Fruit fly (Drosophila melanogaster): ENCODE data around the gene bip1.

The bip1 gene

DNA sequence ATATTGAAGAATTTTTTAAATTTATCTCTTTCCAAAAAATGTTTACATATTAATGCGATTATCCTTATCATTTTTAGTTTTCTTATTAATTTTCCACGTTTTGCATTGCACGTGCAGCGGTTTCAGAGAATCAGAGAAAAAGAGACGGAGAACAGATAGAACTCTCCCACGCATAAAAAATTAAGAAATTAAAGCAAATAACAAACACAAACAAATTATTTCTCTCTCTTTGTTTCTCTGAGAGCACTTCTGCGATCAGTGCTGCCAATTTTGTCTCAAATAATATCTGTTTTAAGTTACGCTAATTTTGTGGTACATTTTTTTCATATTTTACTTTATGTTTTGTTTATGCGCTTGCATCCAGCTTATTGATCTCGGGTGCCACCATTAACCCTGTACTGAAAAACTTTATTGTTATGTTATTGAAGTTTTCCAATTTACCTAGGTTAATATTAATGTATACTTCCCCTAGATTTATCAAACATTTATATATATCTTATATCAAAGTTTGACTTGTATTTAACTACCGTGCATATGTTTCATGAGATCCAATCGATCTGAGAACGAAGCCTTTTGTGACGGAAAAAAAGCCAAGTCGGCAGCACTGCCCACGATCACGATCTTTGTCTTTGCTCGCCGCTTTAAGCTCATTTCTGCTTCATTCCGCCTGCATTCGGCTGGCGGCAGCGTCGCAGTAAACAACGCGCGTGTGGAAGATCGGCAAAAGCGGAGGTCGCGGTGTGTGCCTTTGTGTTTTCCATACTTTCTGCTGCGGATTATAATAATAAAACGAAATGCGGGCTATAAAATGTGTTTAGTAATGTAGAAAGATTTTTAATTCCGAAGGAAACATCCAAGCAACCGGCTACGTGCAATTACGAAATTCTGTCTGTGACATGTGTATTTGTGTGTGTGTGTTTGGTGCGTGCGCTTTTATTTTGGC is 5.0 kb upstream of the bip1 start, which contains the start of gene Sarm:
Sarm (plus strand) TSS at position 661 of the 943 bp plus-strand sequence.
- TF ChIP-seq insv (optimal IDR thresholded peaks at IDR 0.05) = no peak
- no peak for TF ChIP-seq psq (optimal IDR thresholded peaks at IDR 0.05)

- no peak for TF ChIP-seq h (optimal IDR thresholded peaks at IDR 0.05)
- TF ChIP-seq insv (optimal IDR thresholded peaks at IDR 0.05) = no peak
- no peak for TF ChIP-seq psq (optimal IDR thresholded peaks at IDR 0.05)
- TF ChIP-seq ttk (optimal IDR thresholded peaks at IDR 0.05) = no peak
- no peak for TF ChIP-seq Myc (optimal IDR thresholded peaks at IDR 0.05)
These were observed 1.2 kb upstream of the bip1 start for dm6 chr3L:8059627-8060166.

DNA sequence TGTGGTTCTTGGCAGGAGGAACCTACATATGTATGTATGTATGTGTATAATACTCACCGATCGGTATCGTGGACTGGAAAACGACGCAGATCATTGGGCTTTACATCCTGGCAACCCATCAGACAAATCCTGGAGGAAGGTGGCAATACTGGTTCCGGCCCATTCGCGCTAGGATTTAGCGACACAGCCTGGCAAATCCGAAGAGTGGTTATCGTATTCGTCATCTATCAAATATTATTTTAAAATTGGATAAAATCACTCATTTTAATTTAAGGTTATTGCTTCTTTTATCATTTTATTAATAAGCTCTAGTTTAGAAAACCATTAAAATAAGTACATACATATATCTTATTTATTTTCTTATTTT is 707 bp downstream of the bip1 start:
- TF ChIP-seq ttk (optimal IDR thresholded peaks at IDR 0.05) (no peak), h (optimal IDR thresholded peaks at IDR 0.05) (no peak), Myc (optimal IDR thresholded peaks at IDR 0.05) (no peak), insv (optimal IDR thresholded peaks at IDR 0.05) (no peak), psq (optimal IDR thresholded peaks at IDR 0.05) (no peak), Sin3A (optimal IDR thresholded peaks at IDR 0.05) (no peak)

DNA sequence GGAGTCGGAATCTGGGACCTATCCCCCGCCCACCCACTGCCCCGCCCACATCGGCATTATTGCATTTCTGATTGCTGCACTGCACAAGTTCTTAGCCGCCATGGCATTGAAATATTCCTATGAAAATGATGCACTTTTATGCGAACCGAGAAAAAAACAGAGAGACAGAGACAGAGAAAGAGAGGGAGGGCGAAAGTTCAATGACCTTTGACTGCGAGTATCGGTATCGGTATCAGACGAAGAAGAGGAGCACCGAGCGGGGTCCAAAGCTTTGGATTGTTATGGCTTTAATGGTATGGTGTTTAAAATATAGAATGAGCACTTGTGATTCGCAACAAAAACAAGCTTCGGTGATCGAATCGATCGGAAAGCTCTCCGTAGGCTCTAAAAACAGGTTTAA is 1.1 kb downstream of the bip1 start:
- no peak for TF ChIP-seq ttk (optimal IDR thresholded peaks at IDR 0.05)
- no peak for TF ChIP-seq Sin3A (optimal IDR thresholded peaks at IDR 0.05)
- no peak for TF ChIP-seq h (optimal IDR thresholded peaks at IDR 0.05)
- TF ChIP-seq Myc (optimal IDR thresholded peaks at IDR 0.05) = no peak
- no peak for TF ChIP-seq psq (optimal IDR thresholded peaks at IDR 0.05)
- TF ChIP-seq insv (optimal IDR thresholded peaks at IDR 0.05) = no peak

DNA sequence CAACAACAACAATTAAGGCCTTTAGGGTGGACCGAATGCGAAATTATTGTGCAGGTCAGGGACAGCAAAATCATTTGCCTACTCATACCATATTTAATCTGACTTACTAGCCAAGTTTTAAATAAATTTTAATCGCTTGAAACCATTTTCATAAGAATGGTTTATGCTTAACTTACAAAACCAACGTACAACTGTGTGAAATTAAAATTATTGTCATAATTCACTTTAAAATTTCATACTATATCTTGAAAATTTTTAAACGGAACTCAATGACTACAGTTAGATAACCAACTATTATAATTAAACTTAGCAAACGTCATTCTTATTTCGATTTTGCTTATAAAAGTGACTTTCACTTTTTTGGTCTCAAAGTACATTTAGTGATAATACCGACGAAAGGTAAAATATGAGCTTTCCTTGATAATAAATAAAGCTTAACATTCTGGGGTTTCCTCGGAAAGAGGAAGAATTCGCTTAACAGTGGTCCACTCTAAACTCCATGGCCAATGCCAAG is 1.7 kb downstream of the bip1 start:
- TF ChIP-seq h (optimal IDR thresholded peaks at IDR 0.05) (no peak), insv (optimal IDR thresholded peaks at IDR 0.05) (no peak), Myc (optimal IDR thresholded peaks at IDR 0.05) (no peak), Sin3A (optimal IDR thresholded peaks at IDR 0.05) (no peak), ttk (optimal IDR thresholded peaks at IDR 0.05) (no peak), psq (optimal IDR thresholded peaks at IDR 0.05) (no peak)

DNA sequence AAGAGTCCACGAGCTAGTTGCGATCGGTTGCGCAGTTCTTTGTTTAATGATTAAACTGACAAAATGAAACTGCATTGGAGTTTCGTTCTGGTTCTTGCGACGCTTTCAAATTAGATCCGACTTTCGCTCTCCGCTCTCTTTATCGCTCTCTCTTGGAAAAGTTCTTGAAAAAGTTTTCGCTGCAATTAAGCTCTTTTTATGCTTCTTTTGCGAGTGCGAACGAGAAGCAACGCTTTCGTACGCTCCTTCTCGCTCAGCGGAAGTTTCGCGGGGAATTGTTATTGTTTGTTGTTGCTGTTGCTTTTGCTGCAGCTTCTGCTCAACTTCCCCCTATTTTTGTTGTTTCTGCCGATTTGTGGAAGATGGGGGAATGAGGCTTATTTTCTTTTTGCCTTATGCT is 2.2 kb downstream of the bip1 start:
- no peak for TF ChIP-seq Myc (optimal IDR thresholded peaks at IDR 0.05)
- TF ChIP-seq insv (optimal IDR thresholded peaks at IDR 0.05) = no peak
- no peak for TF ChIP-seq psq (optimal IDR thresholded peaks at IDR 0.05)
- no peak for TF ChIP-seq Sin3A (optimal IDR thresholded peaks at IDR 0.05)
- no peak for TF ChIP-seq ttk (optimal IDR thresholded peaks at IDR 0.05)

DNA sequence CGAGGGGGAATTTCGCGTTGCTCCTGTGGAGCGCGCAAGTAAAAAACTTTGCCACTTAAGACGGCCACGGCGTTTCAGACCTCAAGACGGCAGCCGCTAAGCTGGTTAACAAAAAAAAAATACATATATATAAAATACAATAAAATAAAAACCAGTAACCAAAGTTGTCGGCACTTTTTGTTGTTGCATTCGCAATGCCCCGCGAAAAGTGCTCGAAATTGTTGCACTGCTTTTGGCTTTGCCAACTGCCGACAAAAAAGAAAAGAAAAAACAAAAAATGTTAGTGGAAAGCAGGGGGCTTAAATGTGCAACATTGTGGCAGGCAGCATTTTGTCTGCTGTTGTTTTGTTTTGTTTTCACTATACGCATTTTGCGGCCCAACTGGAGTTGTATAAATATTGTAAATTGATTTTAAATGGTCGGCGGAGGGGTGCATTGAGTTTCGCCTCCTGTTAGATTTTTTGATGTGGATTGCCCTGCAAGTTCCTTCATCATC is 13.6 kb downstream of the bip1 start:
- TF ChIP-seq Myc (optimal IDR thresholded peaks at IDR 0.05) (no peak), psq (optimal IDR thresholded peaks at IDR 0.05) (no peak), h (optimal IDR thresholded peaks at IDR 0.05) (no peak), Sin3A (optimal IDR thresholded peaks at IDR 0.05) (no peak), ttk (optimal IDR thresholded peaks at IDR 0.05) (no peak), insv (optimal IDR thresholded peaks at IDR 0.05) (no peak)

dm6 chr3L:8043622-8044021 is 14.9 kb downstream of the bip1 start:
- no peak for TF ChIP-seq psq (optimal IDR thresholded peaks at IDR 0.05)
- TF ChIP-seq Sin3A (optimal IDR thresholded peaks at IDR 0.05) = no peak
- no peak for TF ChIP-seq h (optimal IDR thresholded peaks at IDR 0.05)
- TF ChIP-seq Myc (optimal IDR thresholded peaks at IDR 0.05) = no peak
- no peak for TF ChIP-seq ttk (optimal IDR thresholded peaks at IDR 0.05)
- no peak for TF ChIP-seq insv (optimal IDR thresholded peaks at IDR 0.05)

dm6 chr3L:8041461-8042110 is 16.9 kb downstream of the bip1 start:
- TF ChIP-seq ttk (optimal IDR thresholded peaks at IDR 0.05) (no peak), psq (optimal IDR thresholded peaks at IDR 0.05) (no peak), h (optimal IDR thresholded peaks at IDR 0.05) (no peak), Sin3A (optimal IDR thresholded peaks at IDR 0.05) (no peak), insv (optimal IDR thresholded peaks at IDR 0.05) (no peak), Myc (optimal IDR thresholded peaks at IDR 0.05) (no peak)

DNA sequence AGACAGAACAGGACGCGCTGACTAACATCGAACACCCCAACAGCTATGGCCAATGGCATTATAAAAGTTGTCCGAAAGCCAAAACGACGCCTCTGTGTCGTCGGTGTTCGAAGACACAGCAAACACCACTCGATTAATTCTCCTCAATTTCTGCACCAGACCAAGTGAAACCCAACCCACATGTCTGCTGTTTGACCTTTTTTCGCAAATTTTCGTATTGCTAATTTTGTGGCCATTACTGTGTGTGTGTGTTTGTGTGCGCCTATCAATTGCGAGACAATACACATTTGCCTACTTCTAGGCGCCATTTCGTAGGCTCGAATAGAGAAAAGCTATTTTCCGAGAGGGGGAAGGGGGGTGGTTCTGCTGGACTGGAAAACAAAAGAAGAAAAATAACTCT is 19.4 kb downstream of the bip1 start:
- no peak for TF ChIP-seq Sin3A (optimal IDR thresholded peaks at IDR 0.05)
- TF ChIP-seq ttk (optimal IDR thresholded peaks at IDR 0.05) = no peak
- TF ChIP-seq h (optimal IDR thresholded peaks at IDR 0.05) = no peak
- no peak for TF ChIP-seq psq (optimal IDR thresholded peaks at IDR 0.05)
- no peak for TF ChIP-seq Myc (optimal IDR thresholded peaks at IDR 0.05)
- no peak for TF ChIP-seq insv (optimal IDR thresholded peaks at IDR 0.05)

DNA sequence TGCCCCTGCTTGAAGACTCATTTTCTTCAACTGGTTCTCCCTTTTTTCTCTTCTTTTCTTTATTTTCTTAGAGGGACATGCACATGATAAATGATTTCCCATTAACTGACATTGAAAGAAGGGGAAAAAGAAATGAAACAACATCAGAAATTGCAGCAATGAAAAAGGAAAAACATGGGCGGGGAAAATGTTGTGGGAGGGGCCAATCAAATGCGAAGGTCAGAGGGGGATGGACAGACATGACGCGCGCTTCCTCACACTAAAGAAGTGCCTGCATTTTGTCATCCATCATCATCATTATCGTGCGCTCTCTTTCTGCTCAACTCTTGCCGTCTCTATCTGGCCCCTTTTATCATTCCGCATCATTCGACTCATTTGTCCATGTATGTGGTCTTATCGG is 20.8 kb downstream of the bip1 start:
- TF ChIP-seq Myc (optimal IDR thresholded peaks at IDR 0.05) (no peak), psq (optimal IDR thresholded peaks at IDR 0.05) (no peak), insv (optimal IDR thresholded peaks at IDR 0.05) (no peak), ttk (optimal IDR thresholded peaks at IDR 0.05) (no peak), h (optimal IDR thresholded peaks at IDR 0.05) (no peak), Sin3A (optimal IDR thresholded peaks at IDR 0.05) (no peak)

DNA sequence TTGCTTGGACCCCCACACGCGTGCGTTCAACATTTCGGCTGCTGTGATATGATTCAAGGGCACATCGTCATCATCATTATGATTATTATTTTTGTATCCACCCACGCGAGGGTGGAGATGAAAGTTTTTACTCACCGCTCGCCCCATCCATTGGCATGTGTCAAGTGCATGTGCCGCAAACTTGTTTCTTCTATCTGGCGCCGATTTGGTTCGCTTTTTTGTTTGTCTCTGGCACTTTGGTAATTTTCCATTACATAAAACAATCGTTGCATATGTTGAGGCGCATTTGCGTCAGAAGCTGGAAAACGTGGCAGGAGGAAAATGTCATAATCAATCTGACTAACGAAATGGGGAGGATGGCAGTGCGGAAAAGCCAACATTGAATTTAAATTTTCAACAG is 24.7 kb downstream of the bip1 start:
- TF ChIP-seq h (optimal IDR thresholded peaks at IDR 0.05) (no peak), Sin3A (optimal IDR thresholded peaks at IDR 0.05) (no peak), psq (optimal IDR thresholded peaks at IDR 0.05) (no peak), Myc (optimal IDR thresholded peaks at IDR 0.05) (no peak), ttk (optimal IDR thresholded peaks at IDR 0.05) (no peak), insv (optimal IDR thresholded peaks at IDR 0.05) (no peak)
